Worm (Caenorhabditis elegans) whole organism, late embryonic: Measurements from ENCODE around the gene acc-2.

ENCODE experiments used
- Y22D7AL.16 ChIP-seq: sonication (generic microtip); optimal IDR thresholded peaks from 2 replicates; lab custom pipeline; 2016; ENCODE audit warnings: missing genetic modification characterization, missing compliant biosample characterization
- ceh-18 ChIP-seq: sonication (generic microtip); optimal IDR thresholded peaks from 2 replicates; lab custom pipeline; 2016; ENCODE audit warnings: missing genetic modification characterization, missing compliant biosample characterization
- ceh-2 ChIP-seq: sonication (generic microtip); optimal IDR thresholded peaks from 2 replicates; lab custom pipeline; 2016; ENCODE audit warnings: missing genotype, missing genetic modification characterization, missing compliant biosample characterization
- ceh-45 ChIP-seq: fragments of 200-800 bp; sonication (Bioruptor generic); IDR thresholded peaks from 2 replicates; pipeline ENCODE4 v1.3.6; 2022; ENCODE audit warnings: missing genetic modification reagents, missing genetic modification characterization, missing compliant biosample characterization
- ceh-48 ChIP-seq: sonication (generic microtip); optimal IDR thresholded peaks from 2 replicates; lab custom pipeline; 2016; ENCODE audit warnings: missing genetic modification characterization, inconsistent platforms, missing compliant biosample characterization
- ceh-6 ChIP-seq: fragments of 200-800 bp; sonication (Bioruptor generic); optimal IDR thresholded peaks from 2 replicates; lab custom pipeline; 2018; ENCODE audit warnings: mild to moderate bottlenecking, missing genetic modification characterization, missing compliant biosample characterization
- lin-11 ChIP-seq: fragments of 200-800 bp; sonication (Bioruptor generic); optimal IDR thresholded peaks from 2 replicates; lab custom pipeline; 2018; ENCODE audit warnings: mild to moderate bottlenecking, missing genetic modification characterization, missing compliant biosample characterization
- nhr-232 ChIP-seq: sonication (generic microtip); optimal IDR thresholded peaks from 2 replicates; lab custom pipeline; 2016; ENCODE audit warnings: missing genetic modification characterization, missing compliant biosample characterization
- odd-2 ChIP-seq: sonication (generic microtip); optimal IDR thresholded peaks from 2 replicates; lab custom pipeline; 2017; ENCODE audit warnings: antibody characterized with exemption, mild to moderate bottlenecking, missing genetic modification characterization, missing compliant biosample characterization
- pag-3 ChIP-seq: sonication (generic microtip); optimal IDR thresholded peaks from 2 replicates; lab custom pipeline; 2016; ENCODE audit warnings: missing compliant biosample characterization, missing genetic modification characterization, borderline replicate concordance
- rnt-1 ChIP-seq: sonication (generic microtip); optimal IDR thresholded peaks from 2 replicates; lab custom pipeline; 2016; ENCODE audit warnings: missing genetic modification characterization, missing compliant biosample characterization
- sox-4 ChIP-seq: sonication (generic microtip); optimal IDR thresholded peaks from 2 replicates; lab custom pipeline; 2017; ENCODE audit warnings: mild to moderate bottlenecking, missing genetic modification characterization, inconsistent platforms, missing compliant biosample characterization
- tbx-7 ChIP-seq: sonication (generic microtip); optimal IDR thresholded peaks from 2 replicates; lab custom pipeline; 2016; ENCODE audit warnings: missing genotype, missing genetic modification characterization, missing compliant biosample characterization
- ttx-3 ChIP-seq: sonication (generic microtip); optimal IDR thresholded peaks from 2 replicates; lab custom pipeline; 2016; ENCODE audit warnings: missing genetic modification reagents, missing genetic modification characterization, missing compliant biosample characterization

acc-2 gene

DNA sequence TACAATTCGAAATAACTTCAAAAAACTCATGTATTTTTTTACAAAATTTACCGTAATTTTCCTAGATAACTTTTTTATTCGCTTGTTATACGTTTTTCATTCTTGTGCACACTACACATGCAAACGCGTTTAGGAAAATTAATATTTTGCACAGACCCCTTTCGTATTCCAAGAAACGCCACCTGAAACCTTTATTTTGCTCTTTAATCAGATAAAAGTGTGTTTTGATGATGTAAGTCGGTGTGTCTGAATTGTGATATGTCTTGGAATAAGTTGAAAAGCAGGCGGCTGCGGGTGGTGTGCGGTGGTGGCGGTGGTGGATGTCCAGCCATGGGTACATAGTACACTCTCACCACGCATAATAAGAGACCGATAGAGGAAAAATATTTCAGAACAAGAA lies 36.8 kb downstream of the acc-2 start:
- TF ChIP-seq Y22D7AL.16 (no peak), nhr-232 (tag; lab: Kevin White, UChicago) (no peak), sox-4 (no peak), ceh-18 (tag; lab: Kevin White, UChicago) (no peak), ttx-3 (no peak), ceh-45 (GFP tag; lab: Robert Waterston, UW) (no peak), tbx-7 (tag; lab: Kevin White, UChicago) (no peak), odd-2 (no peak), rnt-1 (tag; lab: Kevin White, UChicago) (no peak), lin-11 (tag; lab: Kevin White, UChicago) (no peak), ceh-6 (GFP tag; lab: Kevin White, UChicago) (no peak)

DNA sequence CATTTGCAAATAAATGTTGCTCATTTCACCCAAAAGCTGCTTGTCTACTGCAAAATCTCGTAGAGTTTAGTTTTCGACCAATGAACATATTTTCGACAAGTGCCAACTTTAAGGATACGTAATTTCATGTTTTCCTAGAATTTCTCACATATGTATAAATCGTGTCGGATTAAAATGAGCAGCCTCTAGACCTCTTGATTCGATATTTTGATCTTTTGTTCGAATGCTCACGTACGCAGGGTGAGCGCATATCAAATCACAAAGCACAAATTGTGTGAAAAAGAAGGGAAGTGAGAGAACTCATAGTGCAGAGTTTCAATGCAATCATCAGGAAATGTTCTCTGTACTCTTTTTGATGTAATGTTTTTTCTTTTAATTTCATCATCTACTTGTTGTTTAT lies 46.9 kb downstream of the acc-2 start:
- TF ChIP-seq ceh-2 (tag; lab: Kevin White, UChicago) (no peak), ceh-48 (tag; lab: Kevin White, UChicago) (no peak), pag-3 (no peak), odd-2 (no peak)
